Worm (Caenorhabditis elegans): Measurements from ENCODE around the gene gcy-29.

- no peak for TF ChIP-seq ttx-3 (tag; optimal IDR thresholded peaks at IDR 0.05)
- TF ChIP-seq ceh-6 (GFP tag; optimal IDR thresholded peaks at IDR 0.05) = no peak
- no peak for TF ChIP-seq eyg-1 (tag; optimal IDR thresholded peaks at IDR 0.05)
- no peak for TF ChIP-seq tbx-2 (tag; optimal IDR thresholded peaks at IDR 0.05)
- TF ChIP-seq ceh-18 (tag; optimal IDR thresholded peaks at IDR 0.05) = no peak
- no peak for TF ChIP-seq dmd-4 (tag; optimal IDR thresholded peaks at IDR 0.05; ENCODE audit: borderline replicate concordance)
- TF ChIP-seq pat-9 (tag; optimal IDR thresholded peaks at IDR 0.05) = no peak
- TF ChIP-seq pax-1 (tag; optimal IDR thresholded peaks at IDR 0.05) = no peak
- no peak for TF ChIP-seq zip-5 (tag; optimal IDR thresholded peaks at IDR 0.05)
These were observed 38.8 kb upstream of the gcy-29 start, which contains the start of gene C01G12.5 for ce11 chrII:14587407-14587806.
